Fruit fly (Drosophila melanogaster) whole organism, embryonic: Measurements from ENCODE around the gene Sec13.

Experiments
- Abd-B ChIP-seq: fragments of 200-800 bp; sonication (Bioruptor generic); optimal IDR thresholded peaks from 2 replicates; lab custom pipeline; 2018; ENCODE audit warnings: missing biosample characterization, mild to moderate bottlenecking, missing genetic modification characterization, moderate library complexity
- Antp ChIP-seq: fragments of 200-800 bp; sonication (Bioruptor generic); optimal IDR thresholded peaks from 3 replicates; lab custom pipeline; 2016; ENCODE audit warnings: missing biosample characterization, missing genetic modification characterization
- Asciz ChIP-seq: fragments of 200-800 bp; sonication (Bioruptor generic); optimal IDR thresholded peaks from 2 replicates; lab custom pipeline; 2017; ENCODE audit warnings: missing biosample characterization, mild to moderate bottlenecking, missing genetic modification characterization, missing genetic modification reagents
- CG10147 ChIP-seq: fragments of 200-800 bp; sonication (Bioruptor generic); optimal IDR thresholded peaks from 2 replicates; lab custom pipeline; 2019; ENCODE audit warnings: missing biosample characterization, mild to moderate bottlenecking, missing genetic modification characterization, moderate library complexity
- CG11723 ChIP-seq: fragments of 200-800 bp; sonication (Bioruptor generic); optimal IDR thresholded peaks from 2 replicates; lab custom pipeline; 2017; ENCODE audit warnings: missing biosample characterization, mild to moderate bottlenecking, missing genetic modification characterization
- CG13287 ChIP-seq: fragments of 200-800 bp; sonication (Bioruptor generic); IDR thresholded peaks from 2 replicates; pipeline ENCODE4 v1.3.6; 2022; ENCODE audit warnings: missing biosample characterization, missing genetic modification characterization; ENCODE audit not compliant: partially characterized antibody
- CG13775 ChIP-seq: fragments of 200-800 bp; sonication (Bioruptor generic); optimal IDR thresholded peaks from 3 replicates; lab custom pipeline; 2017; ENCODE audit warnings: missing biosample characterization, mild to moderate bottlenecking, missing genetic modification characterization
- CG15696 ChIP-seq: fragments of 200-800 bp; sonication (Bioruptor generic); optimal IDR thresholded peaks from 2 replicates; lab custom pipeline; 2019; ENCODE audit warnings: missing biosample characterization, mild to moderate bottlenecking, missing genetic modification characterization, moderate library complexity
- CG18262 ChIP-seq: fragments of 200-800 bp; optimal IDR thresholded peaks from 3 replicates; lab custom pipeline; 2019; ENCODE audit warnings: missing biosample characterization, mild to moderate bottlenecking, missing genetic modification characterization, moderate library complexity
- CG1832 ChIP-seq: fragments of 200-800 bp; sonication (Bioruptor generic); optimal IDR thresholded peaks from 2 replicates; lab custom pipeline; 2017; ENCODE audit warnings: missing biosample characterization, mild to moderate bottlenecking, missing genetic modification characterization, inconsistent platforms
- CG2712 ChIP-seq: fragments of 200-800 bp; optimal IDR thresholded peaks from 3 replicates; lab custom pipeline; 2019; ENCODE audit warnings: missing biosample characterization, mild to moderate bottlenecking, missing genetic modification characterization, moderate library complexity
- CG32532 ChIP-seq: fragments of 200-800 bp; sonication (Bioruptor generic); IDR thresholded peaks from 2 replicates; pipeline ENCODE4 v1.3.6; 2022; ENCODE audit warnings: missing biosample characterization, missing genetic modification characterization
- CG3847 ChIP-seq: fragments of 200-800 bp; sonication (Bioruptor generic); IDR thresholded peaks from 2 replicates; pipeline ENCODE4 v1.3.6; 2022; ENCODE audit warnings: missing biosample characterization, missing genetic modification characterization
- CG6813 ChIP-seq: fragments of 200-800 bp; sonication (Bioruptor generic); optimal IDR thresholded peaks from 2 replicates; lab custom pipeline; 2017; ENCODE audit warnings: missing biosample characterization, missing genetic modification characterization, mild to moderate bottlenecking, moderate library complexity, missing genetic modification reagents
- CG7271 ChIP-seq: fragments of 200-800 bp; sonication (Bioruptor generic); optimal IDR thresholded peaks from 2 replicates; lab custom pipeline; 2018; ENCODE audit warnings: missing biosample characterization, mild to moderate bottlenecking, missing genetic modification characterization, moderate library complexity
- CG7556 ChIP-seq: fragments of 200-800 bp; sonication (Bioruptor generic); optimal IDR thresholded peaks from 2 replicates; lab custom pipeline; 2017; ENCODE audit warnings: missing biosample characterization, mild to moderate bottlenecking, missing genetic modification characterization
- CG7928 ChIP-seq: fragments of 200-800 bp; sonication (Bioruptor generic); optimal IDR thresholded peaks from 2 replicates; lab custom pipeline; 2017; ENCODE audit warnings: missing biosample characterization, mild to moderate bottlenecking, missing genetic modification characterization
- CG8765 ChIP-seq: fragments of 200-800 bp; sonication (Bioruptor generic); IDR thresholded peaks from 2 replicates; pipeline ENCODE4 v1.3.6; 2022; ENCODE audit warnings: missing biosample characterization, missing genetic modification characterization
- CHES-1-like ChIP-seq: fragments of 200-800 bp; sonication (Bioruptor generic); optimal IDR thresholded peaks from 2 replicates; lab custom pipeline; 2016; ENCODE audit warnings: missing biosample characterization, missing genetic modification characterization
- Camta ChIP-seq: fragments of 200-800 bp; sonication (Bioruptor generic); optimal IDR thresholded peaks from 2 replicates; lab custom pipeline; 2016; ENCODE audit warnings: missing biosample characterization, missing genetic modification characterization
- Deaf1 ChIP-seq: fragments of 200-800 bp; optimal IDR thresholded peaks from 3 replicates; lab custom pipeline; 2019; ENCODE audit warnings: missing biosample characterization, mild to moderate bottlenecking, missing genetic modification characterization, moderate library complexity
- HmgD ChIP-seq: fragments of 200-800 bp; sonication (Bioruptor generic); optimal IDR thresholded peaks from 3 replicates; lab custom pipeline; 2016; ENCODE audit warnings: missing biosample characterization, missing genetic modification characterization
- Hr51 ChIP-seq, 2 experiments: fragments of 200-800 bp; sonication (Bioruptor generic); optimal IDR thresholded peaks; 2 replicates in 1 of 2; 3 replicates in 1 of 2; lab custom pipeline; 2016 to 2018; ENCODE audit warnings: missing biosample characterization in 2 of 2, missing genetic modification characterization in 2 of 2, mild to moderate bottlenecking in 1 of 2, moderate library complexity in 1 of 2
- PHDP ChIP-seq: fragments of 200-800 bp; sonication (Bioruptor generic); optimal IDR thresholded peaks from 3 replicates; lab custom pipeline; 2018; ENCODE audit warnings: missing biosample characterization, mild to moderate bottlenecking, missing genetic modification characterization, moderate library complexity
- Sox102F ChIP-seq: fragments of 200-800 bp; sonication (Bioruptor generic); optimal IDR thresholded peaks from 2 replicates; lab custom pipeline; 2018; ENCODE audit warnings: missing biosample characterization, mild to moderate bottlenecking, missing genetic modification characterization, moderate library complexity
- dmrt11E ChIP-seq: fragments of 200-800 bp; sonication (Bioruptor generic); optimal IDR thresholded peaks from 3 replicates; lab custom pipeline; 2018; ENCODE audit warnings: missing biosample characterization, mild to moderate bottlenecking, missing genetic modification characterization, moderate library complexity
- dysf ChIP-seq: fragments of 200-800 bp; sonication (Bioruptor generic); IDR thresholded peaks from 3 replicates; pipeline ENCODE4 v1.3.6; 2022; ENCODE audit warnings: missing biosample characterization, missing genetic modification characterization
- fd64A ChIP-seq: fragments of 200-800 bp; sonication (Bioruptor generic); optimal IDR thresholded peaks from 3 replicates; lab custom pipeline; 2018; ENCODE audit warnings: missing biosample characterization, mild to moderate bottlenecking, missing genetic modification characterization
- fru ChIP-seq: fragments of >200 bp; optimal IDR thresholded peaks from 2 replicates; lab custom pipeline; 2017
- fu2 ChIP-seq: fragments of 200-800 bp; sonication (Bioruptor generic); optimal IDR thresholded peaks from 2 replicates; lab custom pipeline; 2016; ENCODE audit warnings: missing biosample characterization, missing genetic modification characterization
- gem ChIP-seq: fragments of 200-800 bp; sonication (Bioruptor generic); optimal IDR thresholded peaks from 2 replicates; lab custom pipeline; 2019; ENCODE audit warnings: missing biosample characterization, mild to moderate bottlenecking, missing genetic modification characterization, moderate library complexity
- grau ChIP-seq: fragments of 200-800 bp; optimal IDR thresholded peaks from 3 replicates; lab custom pipeline; 2019; ENCODE audit warnings: missing biosample characterization, mild to moderate bottlenecking, missing genetic modification characterization, moderate library complexity
- ind ChIP-seq: fragments of 200-800 bp; sonication (Bioruptor generic); optimal IDR thresholded peaks from 3 replicates; lab custom pipeline; 2016; ENCODE audit warnings: missing biosample characterization, missing genetic modification characterization
- lab ChIP-seq: fragments of 200-800 bp; sonication (Bioruptor generic); optimal IDR thresholded peaks from 3 replicates; lab custom pipeline; 2017; ENCODE audit warnings: missing biosample characterization, missing genetic modification characterization, mild to moderate bottlenecking, moderate library complexity, missing genetic modification reagents
- lola ChIP-seq, 3 experiments: fragments of >200 bp in 2 of 3; fragments of 200-800 bp in 1 of 3; sonication (Bioruptor generic) in 1 of 3; optimal IDR thresholded peaks; 2 replicates each; lab custom pipeline; 2017 to 2019; ENCODE audit warnings: missing biosample characterization in 3 of 3, missing genetic modification characterization in 3 of 3, mild to moderate bottlenecking in 1 of 3, moderate library complexity in 1 of 3
- nau ChIP-seq: fragments of 200-800 bp; sonication (Bioruptor generic); optimal IDR thresholded peaks from 3 replicates; lab custom pipeline; 2017; ENCODE audit warnings: missing biosample characterization, mild to moderate bottlenecking, missing genetic modification characterization, missing genetic modification reagents
- odd ChIP-seq: fragments of 200-800 bp; sonication (Bioruptor generic); optimal IDR thresholded peaks from 2 replicates; lab custom pipeline; 2017; ENCODE audit warnings: missing biosample characterization, mild to moderate bottlenecking, missing genetic modification characterization
- pum ChIP-seq: fragments of 200-800 bp; sonication (Bioruptor generic); optimal IDR thresholded peaks from 2 replicates; lab custom pipeline; 2016; ENCODE audit warnings: missing biosample characterization, missing genetic modification characterization
- sc ChIP-seq, 3 experiments: fragments of >200 bp in 2 of 3; fragments of 200-800 bp in 1 of 3; sonication (Bioruptor generic) in 1 of 3; optimal IDR thresholded peaks; 2 replicates in 2 of 3; 3 replicates in 1 of 3; lab custom pipeline; 2017; ENCODE audit warnings: mild to moderate bottlenecking in 1 of 3, missing biosample characterization in 1 of 3, missing genetic modification characterization in 1 of 3, missing genetic modification reagents in 1 of 3
- seq ChIP-seq: fragments of 200-800 bp; sonication (Bioruptor generic); IDR thresholded peaks from 2 replicates; pipeline ENCODE4 v1.3.6; 2022; ENCODE audit warnings: missing biosample characterization, missing genetic modification characterization
- slp2 ChIP-seq: fragments of 200-800 bp; sonication (Bioruptor generic); optimal IDR thresholded peaks from 2 replicates; lab custom pipeline; 2016; ENCODE audit warnings: missing biosample characterization, missing genetic modification characterization
- stc ChIP-seq: fragments of 200-800 bp; sonication (Bioruptor generic); IDR thresholded peaks from 2 replicates; pipeline ENCODE4 v1.3.6; 2022; ENCODE audit warnings: missing biosample characterization, missing genetic modification characterization
- tap ChIP-seq: fragments of 200-800 bp; optimal IDR thresholded peaks from 3 replicates; lab custom pipeline; 2019; ENCODE audit warnings: missing biosample characterization, mild to moderate bottlenecking, missing genetic modification characterization, moderate library complexity
- tio ChIP-seq: fragments of 200-800 bp; sonication (Bioruptor generic); optimal IDR thresholded peaks from 2 replicates; lab custom pipeline; 2017; ENCODE audit warnings: missing biosample characterization, missing genetic modification characterization, inconsistent platforms
- tll ChIP-seq, 2 experiments: fragments of 200-800 bp in 1 of 2; fragments of >200 bp in 1 of 2; sonication (Bioruptor generic) in 1 of 2; optimal IDR thresholded peaks; 2 replicates each; lab custom pipeline; 2017 to 2019; ENCODE audit warnings: missing biosample characterization in 2 of 2, missing genetic modification characterization in 2 of 2, mild to moderate bottlenecking in 1 of 2, moderate library complexity in 1 of 2
- trh ChIP-seq: fragments of 200-800 bp; sonication (Bioruptor generic); optimal IDR thresholded peaks from 2 replicates; lab custom pipeline; 2016; ENCODE audit warnings: missing biosample characterization, missing genetic modification characterization
- wor ChIP-seq: fragments of 200-800 bp; sonication (Bioruptor generic); IDR thresholded peaks from 2 replicates; pipeline ENCODE4 v1.3.6; 2022; ENCODE audit warnings: missing biosample characterization, missing genetic modification characterization

The Sec13 gene

DNA sequence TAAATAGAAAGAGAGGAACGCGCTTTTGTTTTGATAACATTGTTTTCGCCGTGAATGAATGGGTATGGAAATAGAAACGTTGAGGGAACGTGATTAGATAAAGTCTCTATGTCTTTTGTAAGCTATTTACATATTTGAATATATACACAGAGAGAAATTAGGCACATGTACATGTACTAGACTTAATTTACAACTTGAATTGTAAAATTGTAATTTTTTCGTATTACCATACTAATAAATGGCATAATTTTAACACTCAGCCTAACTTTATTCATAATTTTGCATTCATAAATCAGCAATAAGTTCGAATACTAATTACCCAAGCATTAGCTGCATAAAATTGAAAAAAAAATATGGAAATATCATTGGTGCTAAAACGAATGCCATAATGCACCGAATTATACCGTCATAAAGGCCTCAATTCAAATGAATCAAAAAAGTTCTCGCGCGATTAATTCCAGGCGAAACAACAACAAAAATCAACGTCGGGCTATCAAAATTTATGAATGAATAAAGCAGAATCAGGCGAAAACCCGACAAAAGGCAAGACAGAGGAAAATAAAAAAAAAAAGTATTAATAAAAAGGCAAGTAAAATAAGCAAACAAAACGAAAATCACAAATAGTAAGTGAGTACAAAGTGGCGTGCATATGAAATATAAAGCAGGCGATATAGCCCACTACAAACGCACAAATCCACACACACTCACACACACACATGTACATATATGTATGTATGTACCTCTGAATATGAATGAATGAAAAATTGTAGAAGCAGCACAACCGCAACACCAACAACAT lies 23.3 kb upstream of the Sec13 start (continued):
- peak; percentile 72 for TF ChIP-seq CG2712 (tag; lab: Kevin White, UChicago)
- TF ChIP-seq CG6813 (GFP tag; lab: Kevin White, UChicago) = peak; percentile 64
- no peak for TF ChIP-seq tll (GFP tag; optimal IDR thresholded peaks at IDR 0.05; lab: Kevin White, UChicago)
- TF ChIP-seq HmgD (GFP tag; lab: Kevin White, UChicago) = no peak
- no peak for TF ChIP-seq CG1832 (GFP tag; lab: Kevin White, UChicago)
- TF ChIP-seq fu2 = peak; percentile 9
- peak; percentile 46; the same call in 1 of the 2 replicates for TF ChIP-seq wor
- TF ChIP-seq CG7271 (tag; lab: Kevin White, UChicago) = no peak
- TF ChIP-seq grau (tag; lab: Kevin White, UChicago) = peak; percentile 72
- TF ChIP-seq Sox102F (GFP tag; lab: Kevin White, UChicago) = peak; percentile 79
- TF ChIP-seq CG18262 (tag; lab: Kevin White, UChicago) = peak; percentile 75
- peak; percentile 62 for TF ChIP-seq CG7556 (GFP tag; lab: Kevin White, UChicago)
- peak; percentile 27 for TF ChIP-seq odd
- TF ChIP-seq dysf (GFP tag; lab: Robert Waterston, UW) = peak; percentile 56; the same call in 2 of the 3 replicates
- peak in 1 of 2 experiments; percentile 68 for TF ChIP-seq Hr51 (GFP tag; optimal IDR thresholded peaks at IDR 0.05; lab: Kevin White, UChicago)
- peak; percentile 72 for TF ChIP-seq lab (GFP tag; lab: Kevin White, UChicago)
- TF ChIP-seq Antp (GFP tag; lab: Kevin White, UChicago) = no peak
- TF ChIP-seq trh (GFP tag; lab: Kevin White, UChicago) = no peak
- TF ChIP-seq CG3847 = no peak
- peak; percentile 53 for TF ChIP-seq CHES-1-like
- peak; percentile 25 for TF ChIP-seq ind
- peak; percentile 29 for TF ChIP-seq Abd-B (GFP tag; lab: Kevin White, UChicago)
- peak; percentile 26 for TF ChIP-seq nau (GFP tag; lab: Kevin White, UChicago)
- TF ChIP-seq fru = no peak
- peak; percentile 24 for TF ChIP-seq slp2 (GFP tag; lab: Kevin White, UChicago)
- peak; percentile 45 for TF ChIP-seq Camta (GFP tag; lab: Kevin White, UChicago)
- peak; percentile 19 for TF ChIP-seq pum
- TF ChIP-seq CG13775 = peak; percentile 49
- TF ChIP-seq fd64A (GFP tag; lab: Kevin White, UChicago) = peak; percentile 42
- peak; percentile 27 for TF ChIP-seq tap (tag; lab: Kevin White, UChicago)
- peak; percentile 78 for TF ChIP-seq gem (tag; lab: Kevin White, UChicago)
- peak; percentile 26 for TF ChIP-seq Deaf1 (tag; lab: Kevin White, UChicago)
- TF ChIP-seq CG11723 (GFP tag; lab: Kevin White, UChicago) = no peak
- peak; percentile 70 for TF ChIP-seq dmrt11E (tag; lab: Kevin White, UChicago)
- no peak for TF ChIP-seq CG7928
- peak; percentile 81 for TF ChIP-seq PHDP (tag; lab: Kevin White, UChicago)
- TF ChIP-seq stc (GFP tag; lab: Robert Waterston, UW) = peak; percentile 10; the same call in 1 of the 2 replicates
- TF ChIP-seq CG32532 = peak; percentile 22; the same call in 1 of the 2 replicates
- TF ChIP-seq tio (GFP tag; lab: Kevin White, UChicago) = peak; percentile 51
- no peak for TF ChIP-seq CG8765 (GFP tag; lab: Robert Waterston, UW)
- no peak for TF ChIP-seq CG13287
- peak; percentile 61 for TF ChIP-seq CG15696 (tag; lab: Kevin White, UChicago)
- TF ChIP-seq seq (GFP tag; lab: Robert Waterston, UW) = peak; percentile 42; the same call in 1 of the 2 replicates
- peak in 1 of 3 experiments; percentile 59 for TF ChIP-seq lola (GFP tag; optimal IDR thresholded peaks at IDR 0.05; lab: Kevin White, UChicago)
- no peak for TF ChIP-seq sc (optimal IDR thresholded peaks at IDR 0.05; lab: Kevin White, UChicago)
- peak; percentile 39 for TF ChIP-seq sc (GFP tag; optimal IDR thresholded peaks at IDR 0.05; lab: Kevin White, UChicago)
- peak; percentile 9 for TF ChIP-seq CG10147
- TF ChIP-seq Asciz (GFP tag; lab: Kevin White, UChicago) = peak; percentile 79
